Fruit fly (Drosophila melanogaster) whole organism, prepupa: ENCODE results near the gene CG1998.

ENCODE experiments used
- Blimp-1 ChIP-seq: fragments of 200-800 bp; sonication (Bioruptor generic); optimal IDR thresholded peaks from 3 replicates; lab custom pipeline; 2017; ENCODE audit warnings: missing biosample characterization, missing genetic modification characterization, mild to moderate bottlenecking, moderate library complexity, missing genetic modification reagents
- CG10669 ChIP-seq: fragments of 200-800 bp; sonication (Bioruptor generic); optimal IDR thresholded peaks from 3 replicates; lab custom pipeline; 2018; ENCODE audit warnings: missing biosample characterization, mild to moderate bottlenecking, missing genetic modification characterization, moderate library complexity
- CG11294 ChIP-seq: fragments of 200-800 bp; sonication (Bioruptor generic); IDR thresholded peaks from 2 replicates; pipeline ENCODE4 v1.3.6; 2022; ENCODE audit warnings: missing biosample characterization, missing genetic modification characterization
- CG1621 ChIP-seq: fragments of 200-800 bp; sonication (Bioruptor generic); optimal IDR thresholded peaks from 3 replicates; lab custom pipeline; 2018; ENCODE audit warnings: missing biosample characterization, mild to moderate bottlenecking, missing genetic modification characterization
- CG16779 ChIP-seq: fragments of 200-800 bp; sonication (Bioruptor generic); optimal IDR thresholded peaks from 3 replicates; lab custom pipeline; 2017; ENCODE audit warnings: missing biosample characterization, mild to moderate bottlenecking, missing genetic modification characterization
- CG3032 ChIP-seq: fragments of 200-800 bp; optimal IDR thresholded peaks from 2 replicates; lab custom pipeline; 2019; ENCODE audit warnings: missing biosample characterization, mild to moderate bottlenecking, missing genetic modification characterization, moderate library complexity
- CG31627 ChIP-seq: fragments of 200-800 bp; sonication (Bioruptor generic); optimal IDR thresholded peaks from 3 replicates; lab custom pipeline; 2016; ENCODE audit warnings: missing biosample characterization, missing genetic modification characterization
- CG32006 ChIP-seq: fragments of 200-800 bp; sonication (Bioruptor generic); optimal IDR thresholded peaks from 3 replicates; lab custom pipeline; 2017; ENCODE audit warnings: missing biosample characterization, mild to moderate bottlenecking, missing genetic modification characterization
- CG3919 ChIP-seq: fragments of 200-800 bp; sonication (Bioruptor generic); optimal IDR thresholded peaks from 3 replicates; lab custom pipeline; 2016; ENCODE audit warnings: missing biosample characterization, missing genetic modification characterization
- CG4318 ChIP-seq: fragments of 200-800 bp; sonication (Bioruptor generic); optimal IDR thresholded peaks from 3 replicates; lab custom pipeline; 2017; ENCODE audit warnings: missing biosample characterization, mild to moderate bottlenecking, missing genetic modification characterization
- CG6792 ChIP-seq: fragments of 200-800 bp; sonication (Bioruptor generic); optimal IDR thresholded peaks from 3 replicates; lab custom pipeline; 2016; ENCODE audit warnings: missing biosample characterization, missing genetic modification characterization
- CG6808 ChIP-seq: fragments of 200-800 bp; sonication (Bioruptor generic); optimal IDR thresholded peaks from 3 replicates; lab custom pipeline; 2017; ENCODE audit warnings: missing biosample characterization, missing genetic modification characterization, mild to moderate bottlenecking, moderate library complexity, missing genetic modification reagents
- CG6854 ChIP-seq: fragments of 200-800 bp; sonication (Bioruptor generic); optimal IDR thresholded peaks from 2 replicates; lab custom pipeline; 2017; ENCODE audit warnings: missing biosample characterization, mild to moderate bottlenecking, missing genetic modification characterization
- CG8119 ChIP-seq: fragments of 200-800 bp; sonication (Bioruptor generic); IDR thresholded peaks from 3 replicates; pipeline ENCODE4 v1.3.6; 2022; ENCODE audit warnings: missing biosample characterization, missing genetic modification characterization
- CG9139 ChIP-seq: fragments of 200-800 bp; sonication (Bioruptor generic); optimal IDR thresholded peaks from 3 replicates; lab custom pipeline; 2017; ENCODE audit warnings: missing biosample characterization, mild to moderate bottlenecking, missing genetic modification characterization
- Eip78C ChIP-seq: fragments of 200-800 bp; sonication (Bioruptor generic); peaks from one replicate; lab custom pipeline; 2016; ENCODE audit warnings: missing biosample characterization, missing genetic modification characterization
- Eip93F ChIP-seq: fragments of 200-800 bp; sonication (Bioruptor generic); optimal IDR thresholded peaks from 2 replicates; lab custom pipeline; 2016; ENCODE audit warnings: missing biosample characterization, mild to moderate bottlenecking, missing genetic modification characterization
- Ets96B ChIP-seq: fragments of 200-800 bp; optimal IDR thresholded peaks from 2 replicates; lab custom pipeline; 2019; ENCODE audit warnings: missing biosample characterization, mild to moderate bottlenecking, missing genetic modification characterization, moderate library complexity
- Hr39 ChIP-seq: fragments of 200-800 bp; sonication (Bioruptor generic); optimal IDR thresholded peaks from 2 replicates; lab custom pipeline; 2016; ENCODE audit warnings: missing biosample characterization, missing genetic modification characterization
- Met ChIP-seq: fragments of 200-800 bp; sonication (Bioruptor generic); optimal IDR thresholded peaks from 3 replicates; lab custom pipeline; 2016; ENCODE audit warnings: missing biosample characterization, missing genetic modification characterization
- Smox ChIP-seq: fragments of 200-800 bp; sonication (Bioruptor generic); optimal IDR thresholded peaks from 3 replicates; lab custom pipeline; 2016; ENCODE audit warnings: missing biosample characterization, missing genetic modification characterization
- Sox102F ChIP-seq: fragments of 200-800 bp; sonication (Bioruptor generic); optimal IDR thresholded peaks from 2 replicates; lab custom pipeline; 2016; ENCODE audit warnings: missing biosample characterization, mild to moderate bottlenecking, missing genetic modification characterization
- Sox15 ChIP-seq: fragments of 200-800 bp; sonication (Bioruptor generic); optimal IDR thresholded peaks from 3 replicates; lab custom pipeline; 2016; ENCODE audit warnings: missing biosample characterization, missing genetic modification characterization
- dac ChIP-seq: fragments of 200-800 bp; sonication (Bioruptor generic); optimal IDR thresholded peaks from 2 replicates; lab custom pipeline; 2017; ENCODE audit warnings: missing biosample characterization, mild to moderate bottlenecking, missing genetic modification characterization
- eg ChIP-seq: fragments of 200-800 bp; sonication (Bioruptor generic); IDR thresholded peaks from 3 replicates; pipeline ENCODE4 v1.3.6; 2022; ENCODE audit warnings: missing biosample characterization, missing genetic modification characterization
- esn ChIP-seq: fragments of 200-800 bp; sonication (Bioruptor generic); optimal IDR thresholded peaks from 2 replicates; lab custom pipeline; 2016; ENCODE audit warnings: missing biosample characterization, mild to moderate bottlenecking, missing genetic modification characterization, moderate library complexity
- fd59A ChIP-seq: fragments of 200-800 bp; sonication (Bioruptor generic); optimal IDR thresholded peaks from 2 replicates; lab custom pipeline; 2017; ENCODE audit warnings: missing biosample characterization, mild to moderate bottlenecking, missing genetic modification characterization, missing genetic modification reagents
- fkh ChIP-seq: fragments of 200-800 bp; sonication (Bioruptor generic); optimal IDR thresholded peaks from 3 replicates; lab custom pipeline; 2017; ENCODE audit warnings: missing biosample characterization, mild to moderate bottlenecking, missing genetic modification characterization, moderate library complexity
- pdm3 ChIP-seq: fragments of 200-800 bp; sonication (Bioruptor generic); optimal IDR thresholded peaks from 3 replicates; lab custom pipeline; 2016; ENCODE audit warnings: missing biosample characterization, missing genetic modification characterization
- salr ChIP-seq, 2 experiments: fragments of 200-800 bp; sonication (Bioruptor generic); optimal IDR thresholded peaks; 3 replicates each; lab custom pipeline; 2016 to 2018; ENCODE audit warnings: missing biosample characterization in 2 of 2, missing genetic modification characterization in 2 of 2, mild to moderate bottlenecking in 1 of 2
- spab ChIP-seq: fragments of 200-800 bp; sonication (Bioruptor generic); optimal IDR thresholded peaks from 2 replicates; lab custom pipeline; 2017; ENCODE audit warnings: missing biosample characterization, mild to moderate bottlenecking, missing genetic modification characterization, missing genetic modification reagents
- svp ChIP-seq: fragments of 200-800 bp; sonication (Bioruptor generic); peaks from one replicate; lab custom pipeline; 2016; ENCODE audit warnings: missing biosample characterization, missing genetic modification characterization
- vri ChIP-seq: fragments of 200-800 bp; sonication (Bioruptor generic); optimal IDR thresholded peaks from 3 replicates; lab custom pipeline; 2016; ENCODE audit warnings: missing biosample characterization, mild to moderate bottlenecking, missing genetic modification characterization

CG1998 gene

DNA sequence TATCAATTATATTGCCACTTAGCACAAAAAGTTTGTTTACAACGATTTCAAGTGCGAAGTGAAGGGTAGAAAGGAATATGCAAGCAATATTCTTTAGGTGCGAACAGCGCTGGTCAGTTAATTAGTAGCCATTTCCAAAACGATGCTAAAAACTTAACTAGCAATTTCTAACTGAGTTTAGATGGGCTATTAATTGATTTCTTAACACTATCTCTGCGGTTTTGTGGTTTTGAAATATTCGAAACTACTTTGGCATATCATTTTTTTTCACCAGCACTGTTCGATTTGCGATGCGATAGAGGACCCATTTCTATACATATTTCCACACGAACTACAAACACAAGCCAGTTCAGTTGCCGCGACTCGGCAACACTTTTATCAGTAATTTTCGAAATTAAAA, 36.4 kb downstream of the CG1998 start (continued):
- TF ChIP-seq Eip78C (GFP tag; lab: Kevin White, UChicago) (peak; percentile 88), Met (GFP tag; lab: Kevin White, UChicago) (peak; percentile 47), CG9139 (GFP tag; lab: Kevin White, UChicago) (no peak), Hr39 (peak; percentile 39), CG16779 (tag; lab: Kevin White, UChicago) (peak; percentile 21), fkh (GFP tag; lab: Kevin White, UChicago) (no peak), esn (GFP tag; lab: Kevin White, UChicago) (peak; percentile 39), CG3919 (GFP tag; lab: Kevin White, UChicago) (peak; percentile 53), CG11294 (GFP tag; lab: Robert Waterston, UW) (no peak), spab (GFP tag; lab: Kevin White, UChicago) (peak; percentile 32), CG31627 (GFP tag; lab: Kevin White, UChicago) (peak; percentile 35), Sox102F (GFP tag; lab: Kevin White, UChicago) (no peak), CG6808 (GFP tag; lab: Kevin White, UChicago) (peak; percentile 5), CG32006 (GFP tag; lab: Kevin White, UChicago) (peak; percentile 61), Ets96B (tag; lab: Kevin White, UChicago) (peak; percentile 47), Smox (GFP tag; lab: Kevin White, UChicago) (peak; percentile 37), CG6854 (GFP tag; lab: Kevin White, UChicago) (no peak), salr (GFP tag; optimal IDR thresholded peaks at IDR 0.05; lab: Kevin White, UChicago) (peak in 1 of 2 experiments; percentile 15), eg (GFP tag; lab: Robert Waterston, UW) (peak; percentile 47; the same call in 1 of the 3 replicates), Blimp-1 (GFP tag; lab: Kevin White, UChicago) (no peak), CG6792 (GFP tag; lab: Kevin White, UChicago) (peak; percentile 36)

DNA sequence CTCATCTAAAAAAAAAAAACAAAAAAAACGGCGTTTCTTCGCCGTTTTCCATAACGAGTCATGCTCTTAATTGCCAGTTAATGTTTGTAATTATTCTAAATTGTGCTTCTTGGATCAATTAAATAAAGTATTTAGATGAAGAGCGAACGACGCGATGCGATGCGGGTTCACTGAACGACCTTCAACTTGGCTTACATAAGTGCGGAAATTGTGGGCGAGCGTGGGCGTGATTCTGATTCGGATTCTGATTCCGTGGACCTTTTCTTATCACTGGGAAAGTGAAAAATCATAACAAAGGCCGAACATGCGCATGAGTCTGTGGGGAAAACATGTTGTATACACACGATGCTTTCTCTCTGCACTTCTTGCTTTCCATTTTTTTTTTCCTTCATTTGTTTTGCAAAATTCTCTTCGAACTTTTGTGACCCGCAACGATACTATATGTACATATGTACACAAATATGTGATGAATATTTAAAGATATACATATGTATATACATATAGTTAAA, 37.3 kb downstream of the CG1998 start:
- TF ChIP-seq vri: peak; percentile 15
- peak; percentile 66 for TF ChIP-seq svp (GFP tag; lab: Kevin White, UChicago)
- TF ChIP-seq CG6854 (GFP tag; lab: Kevin White, UChicago): no peak
- peak; percentile 4 for TF ChIP-seq Eip78C (GFP tag; lab: Kevin White, UChicago)

DNA sequence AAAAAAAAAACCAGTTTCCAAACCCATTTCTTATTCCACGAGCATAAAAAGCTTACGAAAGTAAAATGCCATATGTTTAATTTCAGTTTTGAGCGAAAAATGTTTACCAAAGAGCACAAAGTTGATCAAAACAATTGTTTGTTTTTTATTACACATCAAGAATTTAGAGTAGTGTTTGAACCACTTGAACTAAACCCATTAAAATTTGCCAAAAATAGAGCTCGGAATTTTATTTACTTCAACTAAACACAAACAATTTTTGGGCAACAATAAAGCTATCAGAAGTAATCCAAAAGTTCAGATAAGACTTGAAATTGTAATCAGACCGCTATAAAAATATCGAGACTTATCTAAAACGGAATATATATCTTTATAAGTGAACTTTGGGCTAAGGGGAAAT, 37.9 kb downstream of the CG1998 start:
- TF ChIP-seq CG4318 (GFP tag; lab: Kevin White, UChicago) (no peak), CG1621 (tag; lab: Kevin White, UChicago) (no peak), dac (no peak), Eip93F (GFP tag; lab: Kevin White, UChicago) (no peak)

DNA sequence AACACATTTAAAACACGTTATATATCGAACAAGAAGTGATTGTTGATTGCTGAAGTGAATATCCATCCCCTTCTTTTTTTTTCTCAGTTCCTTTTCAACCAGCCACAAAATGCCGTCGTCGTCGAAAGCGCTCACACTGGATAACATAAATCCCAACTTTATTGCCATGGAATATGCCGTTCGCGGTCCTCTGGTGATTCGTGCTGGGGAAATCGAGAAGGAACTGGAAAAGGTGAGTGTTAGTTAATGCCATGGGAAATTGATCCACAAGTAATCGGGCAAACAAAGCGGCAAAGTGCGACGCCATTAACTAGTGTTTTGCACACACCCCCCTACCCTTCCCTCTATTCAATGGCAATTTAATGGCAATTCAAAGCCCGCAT, 38.7 kb downstream of the CG1998 start:
- no peak for TF ChIP-seq CG10669 (GFP tag; lab: Kevin White, UChicago)
- no peak for TF ChIP-seq CG8119 (GFP tag; lab: Robert Waterston, UW)
- TF ChIP-seq CG32006 (GFP tag; lab: Kevin White, UChicago): no peak
- TF ChIP-seq CG3032 (tag; lab: Kevin White, UChicago): no peak
- TF ChIP-seq Sox15: no peak
- no peak for TF ChIP-seq Blimp-1 (GFP tag; lab: Kevin White, UChicago)
- TF ChIP-seq CG11294 (GFP tag; lab: Robert Waterston, UW): no peak
- no peak for TF ChIP-seq fd59A
- no peak for TF ChIP-seq pdm3 (GFP tag; lab: Kevin White, UChicago)
